Worm (Caenorhabditis elegans) whole organism, L2 larva: Measurements from ENCODE around the gene twk-42.

Experiments used
- aly-2 ChIP-seq: fragments of 150-350 bp; optimal IDR thresholded peaks from 2 replicates; lab custom pipeline; 2014; ENCODE audit warnings: missing biosample characterization, missing genetic modification characterization
- ceh-16 ChIP-seq: fragments of 150-350 bp; optimal IDR thresholded peaks from 2 replicates; lab custom pipeline; 2014; ENCODE audit warnings: missing biosample characterization, missing genetic modification characterization
- crh-2 ChIP-seq: sonication (generic microtip); optimal IDR thresholded peaks from 2 replicates; lab custom pipeline; 2017; ENCODE audit warnings: missing biosample characterization, missing genetic modification characterization
- egl-27 ChIP-seq: sonication (generic microtip); optimal IDR thresholded peaks from 3 replicates; lab custom pipeline; 2017; ENCODE audit warnings: missing biosample characterization, missing genetic modification reagents, missing genetic modification characterization
- fos-1 ChIP-seq: fragments of 150-350 bp; optimal IDR thresholded peaks from 2 replicates; lab custom pipeline; 2014; ENCODE audit warnings: missing biosample characterization, missing genetic modification characterization
- lin-39 ChIP-seq: fragments of 150-350 bp; optimal IDR thresholded peaks from 2 replicates; lab custom pipeline; 2014; ENCODE audit warnings: missing biosample characterization, missing genetic modification reagents, missing genetic modification characterization
- mab-5 ChIP-seq: fragments of 150-350 bp; optimal IDR thresholded peaks from 2 replicates; lab custom pipeline; 2014; ENCODE audit warnings: missing biosample characterization, missing genetic modification characterization
- nhr-12 ChIP-seq: fragments of 150-350 bp; optimal IDR thresholded peaks from 2 replicates; lab custom pipeline; 2014; ENCODE audit warnings: missing biosample characterization, missing genetic modification characterization
- nhr-6 ChIP-seq: fragments of 150-350 bp; optimal IDR thresholded peaks from 2 replicates; lab custom pipeline; 2014; ENCODE audit warnings: missing biosample characterization, missing genetic modification characterization
- snpc-4 ChIP-seq: fragments of 150-350 bp; optimal IDR thresholded peaks from 2 replicates; lab custom pipeline; 2014; ENCODE audit warnings: missing biosample characterization, missing genetic modification characterization
- unc-62 ChIP-seq: fragments of 150-350 bp; optimal IDR thresholded peaks from 2 replicates; lab custom pipeline; 2014; ENCODE audit warnings: missing biosample characterization, missing genetic modification reagents, missing genetic modification characterization

DNA sequence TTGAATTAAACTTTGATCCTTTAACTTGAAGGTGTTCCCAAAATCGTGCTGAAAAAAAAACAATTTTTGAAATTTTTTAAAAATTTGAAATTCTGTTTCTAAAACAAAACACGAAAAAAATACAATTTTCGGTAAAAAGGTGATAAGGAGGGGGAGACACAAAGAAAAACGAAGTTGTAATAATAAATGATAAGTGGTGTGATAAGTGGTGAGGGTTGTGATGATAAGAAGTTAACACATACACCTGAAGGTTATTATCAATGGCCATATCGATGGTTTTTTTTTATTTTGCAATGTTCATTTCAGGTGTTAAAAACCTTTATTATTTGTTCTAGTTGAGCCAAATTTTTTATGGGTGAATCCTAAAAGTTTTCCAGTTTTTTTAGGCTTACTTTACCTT is 18.1 kb downstream of the twk-42 start, which contains the start of gene twk-33:
- no peak for TF ChIP-seq nhr-6 (tag; lab: Kevin White, UChicago)
- TF ChIP-seq ceh-16 (tag; lab: Kevin White, UChicago), result no peak
- TF ChIP-seq lin-39 (tag; lab: Kevin White, UChicago), result no peak
- no peak for TF ChIP-seq aly-2 (tag; lab: Kevin White, UChicago)
- TF ChIP-seq unc-62, result no peak
- peak; percentile 15 for TF ChIP-seq crh-2
- TF ChIP-seq egl-27, result no peak
- no peak for TF ChIP-seq mab-5 (tag; lab: Kevin White, UChicago)
- no peak for TF ChIP-seq snpc-4 (tag; lab: Kevin White, UChicago)
- no peak for TF ChIP-seq nhr-12 (tag; lab: Kevin White, UChicago)
- peak; percentile 91 for TF ChIP-seq fos-1 (tag; lab: Kevin White, UChicago)
